Fruit fly (Drosophila melanogaster) whole organism, embryonic: ENCODE results near the gene CG12723.
A peak's percentile ranks its signal among the peaks of the same experiment; 100 is the strongest.

Experiments used
- ATbp ChIP-seq: fragments of 200-800 bp; sonication (Bioruptor generic); optimal IDR thresholded peaks from 2 replicates; lab custom pipeline; 2017; ENCODE audit warnings: missing biosample characterization, mild to moderate bottlenecking, missing genetic modification characterization, missing genetic modification reagents
- Atf6 ChIP-seq: fragments of 200-800 bp; sonication (Bioruptor generic); IDR thresholded peaks from 2 replicates; pipeline ENCODE4 v1.3.6; 2022; ENCODE audit warnings: missing biosample characterization, missing genetic modification characterization
- BEAF-32 ChIP-seq: fragments of 200-800 bp; sonication (Bioruptor generic); optimal IDR thresholded peaks from 3 replicates; lab custom pipeline; 2017; ENCODE audit warnings: missing biosample characterization, missing genetic modification characterization, mild to moderate bottlenecking, moderate library complexity, missing genetic modification reagents
- CG11085 ChIP-seq: fragments of 200-800 bp; sonication (Bioruptor generic); IDR thresholded peaks from 2 replicates; pipeline ENCODE4 v1.3.6; 2022; ENCODE audit warnings: missing biosample characterization, missing genetic modification characterization
- CG11696 ChIP-seq: fragments of 200-800 bp; sonication (Bioruptor generic); IDR thresholded peaks from 2 replicates; pipeline ENCODE4 v1.3.6; 2022; ENCODE audit warnings: missing biosample characterization, missing genetic modification characterization
- CG12219 ChIP-seq: fragments of 200-800 bp; sonication (Bioruptor generic); optimal IDR thresholded peaks from 3 replicates; lab custom pipeline; 2018; ENCODE audit warnings: missing biosample characterization, mild to moderate bottlenecking, missing genetic modification characterization
- CG12299 ChIP-seq: fragments of 200-800 bp; sonication (Bioruptor generic); optimal IDR thresholded peaks from 2 replicates; lab custom pipeline; 2018; ENCODE audit warnings: missing biosample characterization, mild to moderate bottlenecking, missing genetic modification characterization
- CG17361 ChIP-seq: fragments of 200-800 bp; sonication (Bioruptor generic); IDR thresholded peaks from 3 replicates; pipeline ENCODE4 v1.3.6; 2022; ENCODE audit warnings: missing biosample characterization, missing genetic modification characterization
- CG18619 ChIP-seq: fragments of 200-800 bp; sonication (Bioruptor generic); optimal IDR thresholded peaks from 3 replicates; lab custom pipeline; 2017; ENCODE audit warnings: missing biosample characterization, mild to moderate bottlenecking, missing genetic modification characterization
- CG30403 ChIP-seq: fragments of 200-800 bp; sonication (Bioruptor generic); optimal IDR thresholded peaks from 3 replicates; lab custom pipeline; 2016; ENCODE audit warnings: missing biosample characterization, missing genetic modification characterization
- CG3163 ChIP-seq: fragments of 200-800 bp; sonication (Bioruptor generic); optimal IDR thresholded peaks from 3 replicates; lab custom pipeline; 2016; ENCODE audit warnings: missing biosample characterization, missing genetic modification characterization
- CG4854 ChIP-seq: fragments of 200-800 bp; sonication (Bioruptor generic); optimal IDR thresholded peaks from 2 replicates; lab custom pipeline; 2016; ENCODE audit warnings: missing biosample characterization, missing genetic modification characterization, inconsistent platforms
- CG6254 ChIP-seq: fragments of 200-800 bp; sonication (Bioruptor generic); optimal IDR thresholded peaks from 3 replicates; lab custom pipeline; 2017; ENCODE audit warnings: mild to moderate bottlenecking, missing biosample characterization, missing genetic modification reagents, missing genetic modification characterization
- CG6272 ChIP-seq: fragments of 200-800 bp; sonication (Bioruptor generic); IDR thresholded peaks from 2 replicates; pipeline ENCODE4 v1.3.6; 2022; ENCODE audit warnings: missing biosample characterization, missing genetic modification characterization
- CG6813 ChIP-seq: fragments of 200-800 bp; sonication (Bioruptor generic); optimal IDR thresholded peaks from 2 replicates; lab custom pipeline; 2017; ENCODE audit warnings: missing biosample characterization, missing genetic modification characterization, mild to moderate bottlenecking, moderate library complexity, missing genetic modification reagents
- CG7556 ChIP-seq: fragments of 200-800 bp; sonication (Bioruptor generic); optimal IDR thresholded peaks from 2 replicates; lab custom pipeline; 2017; ENCODE audit warnings: missing biosample characterization, mild to moderate bottlenecking, missing genetic modification characterization
- CG7987 ChIP-seq: fragments of 200-800 bp; sonication (Bioruptor generic); optimal IDR thresholded peaks from 2 replicates; lab custom pipeline; 2018; ENCODE audit warnings: missing biosample characterization, mild to moderate bottlenecking, missing genetic modification characterization, moderate library complexity
- CG8290 ChIP-seq, 3 experiments: fragments of 200-800 bp; sonication (Bioruptor generic); optimal IDR thresholded peaks; 2 replicates each; lab custom pipeline; 2016 to 2019; ENCODE audit warnings: missing biosample characterization in 3 of 3, missing genetic modification characterization in 3 of 3, mild to moderate bottlenecking in 2 of 3, moderate library complexity in 1 of 3
- CoRest ChIP-seq: fragments of 200-800 bp; sonication (Bioruptor generic); optimal IDR thresholded peaks from 3 replicates; lab custom pipeline; 2018; ENCODE audit warnings: missing biosample characterization, mild to moderate bottlenecking, missing genetic modification characterization, moderate library complexity
- Ets97D ChIP-seq: fragments of 200-800 bp; sonication (Bioruptor generic); optimal IDR thresholded peaks from 3 replicates; lab custom pipeline; 2016; ENCODE audit warnings: missing biosample characterization, missing genetic modification characterization
- Gug ChIP-seq: fragments of 200-800 bp; sonication (Bioruptor generic); IDR thresholded peaks from 4 replicates; pipeline ENCODE4 v1.3.6; 2022; ENCODE audit warnings: missing biosample characterization, missing genetic modification characterization
- HLHmδ ChIP-seq: fragments of 200-800 bp; sonication (Bioruptor generic); optimal IDR thresholded peaks from 2 replicates; lab custom pipeline; 2018; ENCODE audit warnings: missing biosample characterization, mild to moderate bottlenecking, missing genetic modification characterization, moderate library complexity
- Hr3 ChIP-seq: fragments of 200-800 bp; sonication (Bioruptor generic); optimal IDR thresholded peaks from 3 replicates; lab custom pipeline; 2016; ENCODE audit warnings: missing biosample characterization, missing genetic modification characterization
- Jarid2 ChIP-seq: fragments of 200-800 bp; sonication (Bioruptor generic); optimal IDR thresholded peaks from 3 replicates; lab custom pipeline; 2017; ENCODE audit warnings: mild to moderate bottlenecking, missing biosample characterization, missing genetic modification reagents, missing genetic modification characterization
- Lhr ChIP-seq: fragments of 200-800 bp; sonication (Bioruptor generic); optimal IDR thresholded peaks from 3 replicates; lab custom pipeline; 2017; ENCODE audit warnings: mild to moderate bottlenecking, missing biosample characterization, missing genetic modification reagents, missing genetic modification characterization
- MTF-1 ChIP-seq: fragments of 200-800 bp; sonication (Bioruptor generic); optimal IDR thresholded peaks from 2 replicates; lab custom pipeline; 2018; ENCODE audit warnings: missing biosample characterization, mild to moderate bottlenecking, missing genetic modification characterization, borderline replicate concordance
- NC2α ChIP-seq: fragments of 200-800 bp; sonication (Bioruptor generic); optimal IDR thresholded peaks from 2 replicates; lab custom pipeline; 2016; ENCODE audit warnings: missing biosample characterization, missing genetic modification characterization
- Nf-YA ChIP-seq: fragments of 200-800 bp; sonication (Bioruptor generic); IDR thresholded peaks from 2 replicates; pipeline ENCODE4 v1.3.6; 2022; ENCODE audit warnings: missing biosample characterization, missing genetic modification characterization
- Nf-YB ChIP-seq: fragments of 200-800 bp; sonication (Bioruptor generic); optimal IDR thresholded peaks from 3 replicates; lab custom pipeline; 2019; ENCODE audit warnings: missing biosample characterization, mild to moderate bottlenecking, missing genetic modification characterization, moderate library complexity
- Opbp ChIP-seq: fragments of 200-800 bp; sonication (Bioruptor generic); IDR thresholded peaks from 3 replicates; pipeline ENCODE4 v1.3.6; 2022; ENCODE audit warnings: missing biosample characterization, missing genetic modification characterization; ENCODE audit not compliant: partially characterized antibody
- al ChIP-seq: fragments of 200-800 bp; sonication (Bioruptor generic); IDR thresholded peaks from 2 replicates; pipeline ENCODE4 v1.3.6; 2022; ENCODE audit warnings: missing biosample characterization, missing genetic modification characterization
- amos ChIP-seq: fragments of 200-800 bp; sonication (Bioruptor generic); IDR thresholded peaks from 2 replicates; pipeline ENCODE4 v1.3.6; 2022; ENCODE audit warnings: missing biosample characterization, missing genetic modification characterization; ENCODE audit not compliant: partially characterized antibody
- aop ChIP-seq: fragments of 200-800 bp; sonication (Bioruptor generic); IDR thresholded peaks from 2 replicates; pipeline ENCODE4 v1.3.6; 2022; ENCODE audit warnings: missing biosample characterization, missing genetic modification characterization
- cato ChIP-seq: fragments of 200-800 bp; sonication (Bioruptor generic); optimal IDR thresholded peaks from 2 replicates; lab custom pipeline; 2016; ENCODE audit warnings: missing biosample characterization, missing genetic modification characterization, borderline replicate concordance
- caup ChIP-seq: fragments of 200-800 bp; sonication (Bioruptor generic); optimal IDR thresholded peaks from 3 replicates; lab custom pipeline; 2017; ENCODE audit warnings: missing biosample characterization, mild to moderate bottlenecking, missing genetic modification characterization, moderate library complexity; ENCODE audit not compliant: severe bottlenecking
- chif ChIP-seq, 2 experiments: fragments of 200-800 bp; sonication (Bioruptor generic); optimal IDR thresholded peaks; 3 replicates each; lab custom pipeline; 2016; ENCODE audit warnings: missing biosample characterization in 2 of 2, missing genetic modification characterization in 2 of 2
- chn ChIP-seq: fragments of 200-800 bp; sonication (Bioruptor generic); optimal IDR thresholded peaks from 2 replicates; lab custom pipeline; 2016; ENCODE audit warnings: missing biosample characterization, missing genetic modification characterization
- eyg ChIP-seq: fragments of 200-800 bp; sonication (Bioruptor generic); optimal IDR thresholded peaks from 3 replicates; lab custom pipeline; 2016; ENCODE audit warnings: missing biosample characterization, missing genetic modification characterization
- fru ChIP-seq: fragments of >200 bp; optimal IDR thresholded peaks from 2 replicates; lab custom pipeline; 2017
- gce ChIP-seq: fragments of 200-800 bp; sonication (Bioruptor generic); IDR thresholded peaks from 3 replicates; pipeline ENCODE4 v1.3.6; 2022; ENCODE audit warnings: missing biosample characterization, missing genetic modification characterization
- insv ChIP-seq, 2 experiments: fragments of 200-800 bp; sonication (Bioruptor generic); optimal IDR thresholded peaks; 3 replicates each; lab custom pipeline; 2016 to 2018; ENCODE audit warnings: missing biosample characterization in 2 of 2, missing genetic modification characterization in 2 of 2
- jigr1 ChIP-seq: fragments of 200-800 bp; sonication (Bioruptor generic); IDR thresholded peaks from 3 replicates; pipeline ENCODE4 v1.3.6; 2022; ENCODE audit warnings: missing biosample characterization, missing genetic modification characterization
- jing ChIP-seq: fragments of 200-800 bp; sonication (Bioruptor generic); optimal IDR thresholded peaks from 2 replicates; lab custom pipeline; 2018; ENCODE audit warnings: missing biosample characterization, mild to moderate bottlenecking, missing genetic modification characterization
- mam ChIP-seq: fragments of 200-800 bp; sonication (Bioruptor generic); optimal IDR thresholded peaks from 3 replicates; lab custom pipeline; 2016; ENCODE audit warnings: missing biosample characterization, missing genetic modification characterization
- mld ChIP-seq: fragments of 200-800 bp; sonication (Bioruptor generic); IDR thresholded peaks from 3 replicates; pipeline ENCODE4 v1.3.6; 2022; ENCODE audit warnings: missing biosample characterization, missing genetic modification characterization; ENCODE audit not compliant: partially characterized antibody
- schlank ChIP-seq: fragments of 200-800 bp; sonication (Bioruptor generic); optimal IDR thresholded peaks from 2 replicates; lab custom pipeline; 2018; ENCODE audit warnings: missing biosample characterization, mild to moderate bottlenecking, missing genetic modification characterization
- sisA ChIP-seq: fragments of 200-800 bp; sonication (Bioruptor generic); IDR thresholded peaks from 2 replicates; pipeline ENCODE4 v1.3.6; 2022; ENCODE audit warnings: missing biosample characterization, missing genetic modification characterization
- tio ChIP-seq: fragments of 200-800 bp; sonication (Bioruptor generic); optimal IDR thresholded peaks from 2 replicates; lab custom pipeline; 2017; ENCODE audit warnings: missing biosample characterization, missing genetic modification characterization, inconsistent platforms
- zfh1 ChIP-seq: fragments of 200-800 bp; sonication (Bioruptor generic); IDR thresholded peaks from 3 replicates; pipeline ENCODE4 v1.3.6; 2022; ENCODE audit warnings: missing biosample characterization, missing genetic modification characterization

CG12723 gene

DNA sequence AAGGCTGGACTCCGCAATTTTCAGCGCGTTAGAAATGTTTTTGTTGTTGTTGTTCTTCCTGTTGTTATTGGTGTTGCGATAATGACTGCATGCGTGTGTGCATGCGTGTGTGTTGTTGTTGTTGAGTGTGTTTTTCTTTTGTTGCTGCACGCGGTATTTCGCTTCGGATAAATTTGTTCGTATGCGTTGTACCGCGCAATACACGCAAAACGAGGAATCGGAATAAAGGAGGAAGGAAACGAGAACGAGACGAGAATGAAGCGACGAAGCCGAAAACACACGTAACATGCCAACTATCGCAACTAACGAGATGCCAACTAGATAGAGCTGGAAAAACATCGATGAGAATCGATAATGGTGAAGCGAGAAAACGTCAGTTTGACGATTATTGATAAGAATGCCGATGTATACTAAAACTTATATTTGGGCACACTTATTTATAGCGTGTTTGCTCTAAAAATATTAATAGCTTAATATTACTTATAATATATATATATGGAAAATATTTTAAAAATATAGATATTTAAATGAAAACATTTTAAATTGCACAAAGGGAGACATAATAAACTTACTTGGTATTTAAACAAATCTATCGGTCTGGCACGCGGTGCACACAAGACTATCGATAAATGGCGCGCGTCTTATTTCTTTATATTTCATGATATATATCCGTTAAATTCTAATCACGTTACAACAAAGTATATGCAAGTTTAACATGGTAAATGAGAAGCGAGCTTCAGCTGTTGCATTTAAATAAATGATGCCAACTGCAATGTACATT is 19.9 kb upstream of the CG12723 start, which contains the start of gene sno (continued):
- TF ChIP-seq Nf-YB (GFP tag; lab: Kevin White, UChicago): no peak
- no peak for TF ChIP-seq sisA (GFP tag; lab: Robert Waterston, UW)
- TF ChIP-seq chif (GFP tag; optimal IDR thresholded peaks at IDR 0.05; lab: Kevin White, UChicago): no peak
- 0 out of 3 replicates have a peak, but pooled peaks have one; percentile 12 for TF ChIP-seq CG17361
- no peak for TF ChIP-seq Hr3
- no peak for TF ChIP-seq CG3163
- TF ChIP-seq tio (GFP tag; lab: Kevin White, UChicago): no peak
- TF ChIP-seq CG11085 (GFP tag; lab: Robert Waterston, UW): no peak
- TF ChIP-seq CG12219 (GFP tag; lab: Kevin White, UChicago): no peak
- TF ChIP-seq MTF-1 (GFP tag; lab: Kevin White, UChicago): no peak
- TF ChIP-seq chn (GFP tag; lab: Kevin White, UChicago): no peak
- TF ChIP-seq BEAF-32 (GFP tag; lab: Kevin White, UChicago): peak; percentile 78
- no peak for TF ChIP-seq CG7987 (GFP tag; lab: Kevin White, UChicago)
- TF ChIP-seq schlank (tag; lab: Kevin White, UChicago): no peak
- TF ChIP-seq Gug (GFP tag; lab: Robert Waterston, UW): no peak
- no peak for TF ChIP-seq Lhr (GFP tag; lab: Kevin White, UChicago)
- TF ChIP-seq CG6254: no peak
- TF ChIP-seq CG8290 (GFP tag; optimal IDR thresholded peaks at IDR 0.05; lab: Kevin White, UChicago): no peak
- TF ChIP-seq CG8290 (tag; optimal IDR thresholded peaks at IDR 0.05; lab: Kevin White, UChicago): peak in 1 of 2 experiments; percentile 43
- no peak for TF ChIP-seq ATbp (GFP tag; lab: Kevin White, UChicago)
- no peak for TF ChIP-seq Ets97D (GFP tag; lab: Kevin White, UChicago)
- peak; percentile 87 for TF ChIP-seq mld (GFP tag; lab: Robert Waterston, UW)
- no peak for TF ChIP-seq CG12299
- TF ChIP-seq amos (GFP tag; lab: Robert Waterston, UW): peak; percentile 89
- no peak for TF ChIP-seq CG6272 (GFP tag; lab: Robert Waterston, UW)
- TF ChIP-seq HLHmδ (GFP tag; lab: Kevin White, UChicago): no peak
- TF ChIP-seq caup (GFP tag; lab: Kevin White, UChicago): no peak
- no peak for TF ChIP-seq al (GFP tag; lab: Robert Waterston, UW)
- TF ChIP-seq aop (GFP tag; lab: Robert Waterston, UW): no peak
- TF ChIP-seq Atf6 (GFP tag; lab: Robert Waterston, UW): no peak
- no peak for TF ChIP-seq zfh1 (GFP tag; lab: Robert Waterston, UW)
- no peak for TF ChIP-seq CG4854 (GFP tag; lab: Kevin White, UChicago)
- peak in 1 of 2 experiments; percentile 50 for TF ChIP-seq insv (GFP tag; optimal IDR thresholded peaks at IDR 0.05; lab: Kevin White, UChicago)
- TF ChIP-seq NC2α (GFP tag; lab: Kevin White, UChicago): no peak
- no peak for TF ChIP-seq CG7556 (GFP tag; lab: Kevin White, UChicago)
- TF ChIP-seq CG18619 (GFP tag; lab: Kevin White, UChicago): no peak
- no peak for TF ChIP-seq CG11696 (GFP tag; lab: Robert Waterston, UW)
- no peak for TF ChIP-seq gce (GFP tag; lab: Robert Waterston, UW)
- no peak for TF ChIP-seq jigr1 (GFP tag; lab: Robert Waterston, UW)
- TF ChIP-seq eyg (GFP tag; lab: Kevin White, UChicago): no peak
- TF ChIP-seq CoRest: no peak
- TF ChIP-seq mam (GFP tag; lab: Kevin White, UChicago): no peak
- TF ChIP-seq fru (lab: Kevin White, UChicago): no peak
- no peak for TF ChIP-seq CG30403 (GFP tag; lab: Kevin White, UChicago)
- TF ChIP-seq Jarid2: peak; percentile 78
- no peak for TF ChIP-seq CG6813 (GFP tag; lab: Kevin White, UChicago)
- peak; percentile 90 for TF ChIP-seq Opbp (GFP tag; lab: Robert Waterston, UW)
- no peak for TF ChIP-seq cato
- TF ChIP-seq Nf-YA: no peak
- TF ChIP-seq jing (GFP tag; lab: Kevin White, UChicago): no peak
